Worm (Caenorhabditis elegans): ENCODE data around the gene cks-1.

cks-1 gene

ce11 chrIV:8501382-8501781 is 12.3 kb upstream of the cks-1 start, which contains the start of gene C28C12.1:
TSS of gene C28C12.1 (plus strand) at chrIV:8501682.
- TF ChIP-seq ahr-1 (tag; optimal IDR thresholded peaks at IDR 0.05) (no peak), ets-4 (tag; optimal IDR thresholded peaks at IDR 0.05) (no peak), unc-55 (GFP tag; optimal IDR thresholded peaks at IDR 0.05) (no peak), ceh-22 (tag; optimal IDR thresholded peaks at IDR 0.05) (no peak), zip-5 (tag; optimal IDR thresholded peaks at IDR 0.05) (no peak)

ce11 chrIV:8506034-8506433 is 7.7 kb upstream of the cks-1 start:
- TF ChIP-seq ama-1 (optimal IDR thresholded peaks at IDR 0.05) = no peak
- TF ChIP-seq sox-2 (GFP tag; IDR thresholded peaks at IDR 0.05) = no peak
- no peak for TF ChIP-seq Y22D7AL.16 (tag; optimal IDR thresholded peaks at IDR 0.05)
- no peak for TF ChIP-seq dmd-4 (tag; optimal IDR thresholded peaks at IDR 0.05; ENCODE audit: borderline replicate concordance)
- TF ChIP-seq K02D7.2 (tag; optimal IDR thresholded peaks at IDR 0.05) = no peak
- no peak for TF ChIP-seq nhr-232 (tag; optimal IDR thresholded peaks at IDR 0.05)
- TF ChIP-seq pag-3 (tag; optimal IDR thresholded peaks at IDR 0.05; ENCODE audit: borderline replicate concordance) = no peak
- TF ChIP-seq C08G9.2 (tag; optimal IDR thresholded peaks at IDR 0.05) = no peak
- TF ChIP-seq ceh-6 (GFP tag; optimal IDR thresholded peaks at IDR 0.05) = no peak
- TF ChIP-seq elt-2 (tag; optimal IDR thresholded peaks at IDR 0.05) = no peak
- no peak for TF ChIP-seq sdc-2 (tag; optimal IDR thresholded peaks at IDR 0.05)
- TF ChIP-seq ttx-3 (tag; optimal IDR thresholded peaks at IDR 0.05) = no peak
- no peak for TF ChIP-seq unc-3 (GFP tag; conservative IDR thresholded peaks at IDR 0.05)
- TF ChIP-seq unc-3 (tag; optimal IDR thresholded peaks at IDR 0.05) = no peak
- TF ChIP-seq K09A11.1 (tag; optimal IDR thresholded peaks at IDR 0.05; ENCODE audit: insufficient read depth) = no peak
- no peak for TF ChIP-seq pat-9 (tag; optimal IDR thresholded peaks at IDR 0.05)

- TF ChIP-seq F13H6.1 (tag; optimal IDR thresholded peaks at IDR 0.05) (no peak), ref-2 (tag; optimal IDR thresholded peaks at IDR 0.05) (no peak), pat-9 (tag; optimal IDR thresholded peaks at IDR 0.05) (no peak), ama-1 (optimal IDR thresholded peaks at IDR 0.05) (no peak), C38D4.7 (GFP tag; optimal IDR thresholded peaks at IDR 0.05) (no peak), Y22D7AL.16 (tag; optimal IDR thresholded peaks at IDR 0.05) (no peak), ceh-24 (tag; optimal IDR thresholded peaks at IDR 0.05) (no peak), hlh-15 (tag; optimal IDR thresholded peaks at IDR 0.05) (no peak), ahr-1 (tag; optimal IDR thresholded peaks at IDR 0.05) (no peak), pha-4 (tag; optimal IDR thresholded peaks at IDR 0.05) (no peak), eyg-1 (tag; optimal IDR thresholded peaks at IDR 0.05) (no peak), ceh-34 (tag; optimal IDR thresholded peaks at IDR 0.05) (no peak), ztf-16 (tag; optimal IDR thresholded peaks at IDR 0.05) (no peak), K02D7.2 (tag; optimal IDR thresholded peaks at IDR 0.05) (no peak), ceh-18 (tag; optimal IDR thresholded peaks at IDR 0.05) (no peak), tbx-2 (tag; optimal IDR thresholded peaks at IDR 0.05) (no peak), nhr-11 (tag; optimal IDR thresholded peaks at IDR 0.05) (no peak), ceh-14 (tag; optimal IDR thresholded peaks at IDR 0.05) (no peak), T23F11.4 (GFP tag; optimal IDR thresholded peaks at IDR 0.05) (no peak), ceh-6 (GFP tag; optimal IDR thresholded peaks at IDR 0.05) (no peak)
These were observed 3.2 kb upstream of the cks-1 start, which contains the start of gene tag-77 for ce11 chrIV:8510534-8510933. TSS of gene tag-77 (minus strand) at chrIV:8510548.

- no peak for TF ChIP-seq pha-4 (tag; optimal IDR thresholded peaks at IDR 0.05)
- peak; percentile 97 for TF ChIP-seq unc-42 (tag; optimal IDR thresholded peaks at IDR 0.05)
- no peak for TF ChIP-seq ceh-30 (tag; optimal IDR thresholded peaks at IDR 0.05)
- no peak for TF ChIP-seq ceh-45 (GFP tag; IDR thresholded peaks at IDR 0.05)
- no peak for TF ChIP-seq unc-55 (GFP tag; optimal IDR thresholded peaks at IDR 0.05)
- no peak for TF ChIP-seq ceh-22 (tag; optimal IDR thresholded peaks at IDR 0.05)
- no peak for TF ChIP-seq madf-2 (tag; optimal IDR thresholded peaks at IDR 0.05)
These were observed 2.7 kb upstream of the cks-1 start, which contains the start of gene mes-6 for ce11 chrIV:8511056-8511455. TSS of gene mes-6 (plus strand) at chrIV:8511284.

Measured in whole organism, late embryonic.